Worm (Caenorhabditis elegans): ENCODE results near the gene F25B3.2.

DNA sequence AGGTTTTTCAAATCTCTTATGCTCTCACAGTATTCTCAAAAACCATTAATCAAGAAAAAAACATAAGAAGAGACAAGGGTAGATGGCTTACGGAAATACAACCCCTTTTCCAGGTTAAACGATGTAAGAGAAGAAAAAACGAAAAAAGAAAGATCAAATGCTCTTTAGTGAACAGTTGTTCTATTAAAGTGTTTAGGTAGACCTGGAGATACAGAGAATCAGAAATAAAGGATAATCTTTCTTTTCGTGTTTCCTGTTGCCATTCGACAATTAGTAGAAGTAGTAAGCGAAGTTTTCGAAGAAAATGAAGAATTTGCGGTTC lies 6.2 kb downstream of the F25B3.2 start, which contains the start of gene K09G1.1:
- TF ChIP-seq dpl-1 (GFP tag; optimal IDR thresholded peaks at IDR 0.05) (no peak), egl-27 (tag; optimal IDR thresholded peaks at IDR 0.05) (no peak), C04F5.9 (tag; optimal IDR thresholded peaks at IDR 0.05) (no peak), sox-4 (tag; optimal IDR thresholded peaks at IDR 0.05) (no peak), nhr-11 (tag; optimal IDR thresholded peaks at IDR 0.05) (no peak), nhr-28 (tag; optimal IDR thresholded peaks at IDR 0.05) (no peak), ceh-8 (GFP tag; optimal IDR thresholded peaks at IDR 0.05) (no peak), mdl-1 (tag; optimal IDR thresholded peaks at IDR 0.05) (no peak), lin-39 (tag; optimal IDR thresholded peaks at IDR 0.05) (no peak), rnt-1 (tag; optimal IDR thresholded peaks at IDR 0.05) (no peak)

Measured in whole organism, L1 larva.